Fruit fly (Drosophila melanogaster) whole organism, embryonic: Measurements from ENCODE around the gene Ctl1.

Source experiments
- Abd-B ChIP-seq: fragments of 200-800 bp; sonication (Bioruptor generic); optimal IDR thresholded peaks from 2 replicates; lab custom pipeline; 2018; ENCODE audit warnings: missing biosample characterization, mild to moderate bottlenecking, missing genetic modification characterization, moderate library complexity
- Asciz ChIP-seq: fragments of 200-800 bp; sonication (Bioruptor generic); optimal IDR thresholded peaks from 2 replicates; lab custom pipeline; 2017; ENCODE audit warnings: missing biosample characterization, mild to moderate bottlenecking, missing genetic modification characterization, missing genetic modification reagents
- Atf3 ChIP-seq: fragments of 200-800 bp; sonication (Bioruptor generic); optimal IDR thresholded peaks from 3 replicates; lab custom pipeline; 2016; ENCODE audit warnings: missing biosample characterization, missing genetic modification characterization
- Awh ChIP-seq: fragments of 200-800 bp; sonication (Bioruptor generic); IDR thresholded peaks from 2 replicates; pipeline ENCODE4, ENCODE4 v1.3.6; 2022; ENCODE audit warnings: missing biosample characterization, missing genetic modification characterization
- BtbVII ChIP-seq: fragments of 200-800 bp; sonication (Bioruptor generic); optimal IDR thresholded peaks from 3 replicates; lab custom pipeline; 2017; ENCODE audit warnings: missing biosample characterization, mild to moderate bottlenecking, missing genetic modification characterization
- CG10267 ChIP-seq: fragments of 200-800 bp; sonication (Bioruptor generic); optimal IDR thresholded peaks from 2 replicates; lab custom pipeline; 2018; ENCODE audit warnings: missing biosample characterization, mild to moderate bottlenecking, missing genetic modification characterization, moderate library complexity
- CG15601 ChIP-seq: fragments of 200-800 bp; sonication (Bioruptor generic); optimal IDR thresholded peaks from 3 replicates; lab custom pipeline; 2019; ENCODE audit warnings: missing biosample characterization, mild to moderate bottlenecking, missing genetic modification characterization, moderate library complexity
- CG17568 ChIP-seq: fragments of 200-800 bp; sonication (Bioruptor generic); optimal IDR thresholded peaks from 2 replicates; lab custom pipeline; 2018; ENCODE audit warnings: missing biosample characterization, mild to moderate bottlenecking, missing genetic modification characterization, moderate library complexity
- CG18599 ChIP-seq: fragments of 200-800 bp; sonication (Bioruptor generic); optimal IDR thresholded peaks from 3 replicates; lab custom pipeline; 2017; ENCODE audit warnings: missing biosample characterization, missing genetic modification characterization, mild to moderate bottlenecking, moderate library complexity, missing genetic modification reagents
- CG2129 ChIP-seq: fragments of 200-800 bp; sonication (Bioruptor generic); IDR thresholded peaks from 2 replicates; pipeline ENCODE4 v1.3.6; 2022; ENCODE audit warnings: missing biosample characterization, missing genetic modification characterization; ENCODE audit not compliant: partially characterized antibody
- CG30020 ChIP-seq: fragments of 200-800 bp; optimal IDR thresholded peaks from 2 replicates; lab custom pipeline; 2019; ENCODE audit warnings: missing biosample characterization, mild to moderate bottlenecking, missing genetic modification characterization, moderate library complexity
- CG30431 ChIP-seq: fragments of 200-800 bp; sonication (Bioruptor generic); optimal IDR thresholded peaks from 2 replicates; lab custom pipeline; 2017; ENCODE audit warnings: missing biosample characterization, missing genetic modification characterization
- CG32532 ChIP-seq: fragments of 200-800 bp; sonication (Bioruptor generic); IDR thresholded peaks from 2 replicates; pipeline ENCODE4 v1.3.6; 2022; ENCODE audit warnings: missing biosample characterization, missing genetic modification characterization
- CG4424 ChIP-seq: fragments of 200-800 bp; sonication (Bioruptor generic); optimal IDR thresholded peaks from 3 replicates; lab custom pipeline; 2016; ENCODE audit warnings: missing biosample characterization, missing genetic modification characterization
- CG4854 ChIP-seq: fragments of 200-800 bp; sonication (Bioruptor generic); optimal IDR thresholded peaks from 2 replicates; lab custom pipeline; 2016; ENCODE audit warnings: missing biosample characterization, missing genetic modification characterization, inconsistent platforms
- CG6854 ChIP-seq: fragments of 200-800 bp; sonication (Bioruptor generic); optimal IDR thresholded peaks from 3 replicates; lab custom pipeline; 2017; ENCODE audit warnings: missing biosample characterization, mild to moderate bottlenecking, missing genetic modification characterization
- Chrac-16 ChIP-seq: fragments of 200-800 bp; sonication (Bioruptor generic); optimal IDR thresholded peaks from 3 replicates; lab custom pipeline; 2016; ENCODE audit warnings: missing biosample characterization, missing genetic modification characterization
- D ChIP-seq, 2 experiments: fragments of 200-800 bp in 1 of 2; fragments of >200 bp in 1 of 2; sonication (Bioruptor generic) in 1 of 2; optimal IDR thresholded peaks; 2 replicates in 1 of 2; 3 replicates in 1 of 2; lab custom pipeline; 2017; ENCODE audit warnings: mild to moderate bottlenecking in 1 of 2, missing biosample characterization in 1 of 2, missing genetic modification characterization in 1 of 2, missing genetic modification reagents in 1 of 2
- D19A ChIP-seq: fragments of 200-800 bp; optimal IDR thresholded peaks from 3 replicates; lab custom pipeline; 2019; ENCODE audit warnings: missing biosample characterization, mild to moderate bottlenecking, missing genetic modification characterization, moderate library complexity
- Fer3 ChIP-seq: fragments of 200-800 bp; sonication (Bioruptor generic); optimal IDR thresholded peaks from 2 replicates; lab custom pipeline; 2018; ENCODE audit warnings: missing biosample characterization, mild to moderate bottlenecking, missing genetic modification characterization, moderate library complexity
- Gug ChIP-seq: fragments of 200-800 bp; sonication (Bioruptor generic); IDR thresholded peaks from 4 replicates; pipeline ENCODE4 v1.3.6; 2022; ENCODE audit warnings: missing biosample characterization, missing genetic modification characterization
- H15 ChIP-seq: fragments of 200-800 bp; sonication (Bioruptor generic); IDR thresholded peaks from 3 replicates; pipeline ENCODE4 v1.3.6; 2022; ENCODE audit warnings: missing biosample characterization, missing genetic modification characterization
- MBD-R2 ChIP-seq: fragments of 200-800 bp; sonication (Bioruptor generic); IDR thresholded peaks from 2 replicates; pipeline ENCODE4 v1.3.6; 2022; ENCODE audit warnings: missing biosample characterization, missing genetic modification characterization
- MESR4 ChIP-seq: fragments of 200-800 bp; sonication (Bioruptor generic); optimal IDR thresholded peaks from 2 replicates; lab custom pipeline; 2018; ENCODE audit warnings: missing biosample characterization, mild to moderate bottlenecking, missing genetic modification characterization, moderate library complexity
- Myb ChIP-seq: fragments of 200-800 bp; sonication (Bioruptor generic); optimal IDR thresholded peaks from 2 replicates; lab custom pipeline; 2016; ENCODE audit warnings: missing biosample characterization, missing genetic modification characterization
- NfI ChIP-seq: fragments of 200-800 bp; sonication (Bioruptor generic); optimal IDR thresholded peaks from 3 replicates; lab custom pipeline; 2018; ENCODE audit warnings: missing biosample characterization, mild to moderate bottlenecking, missing genetic modification characterization, moderate library complexity
- Opbp ChIP-seq: fragments of 200-800 bp; sonication (Bioruptor generic); IDR thresholded peaks from 3 replicates; pipeline ENCODE4 v1.3.6; 2022; ENCODE audit warnings: missing biosample characterization, missing genetic modification characterization; ENCODE audit not compliant: partially characterized antibody
- Ptx1 ChIP-seq: fragments of 200-800 bp; sonication (Bioruptor generic); IDR thresholded peaks from 2 replicates; pipeline ENCODE4 v1.3.6; 2022; ENCODE audit warnings: missing biosample characterization, missing genetic modification characterization
- Rfx ChIP-seq: fragments of 200-800 bp; sonication (Bioruptor generic); IDR thresholded peaks from 2 replicates; pipeline ENCODE4 v1.3.6; 2022; ENCODE audit warnings: missing biosample characterization, missing genetic modification characterization
- Ssrp ChIP-seq: fragments of 200-800 bp; sonication (Bioruptor generic); optimal IDR thresholded peaks from 2 replicates; lab custom pipeline; 2018; ENCODE audit warnings: missing biosample characterization, mild to moderate bottlenecking, missing genetic modification characterization, moderate library complexity
- Stat92E ChIP-seq, 3 experiments: fragments of >200 bp in 2 of 3; fragments of 200-800 bp in 1 of 3; sonication (Bioruptor generic) in 1 of 3; optimal IDR thresholded peaks; 2 replicates each; lab custom pipeline; 2017 to 2019; ENCODE audit warnings: missing biosample characterization in 3 of 3, missing genetic modification characterization in 3 of 3, mild to moderate bottlenecking in 1 of 3, moderate library complexity in 1 of 3
- ac ChIP-seq: fragments of 200-800 bp; sonication (Bioruptor generic); optimal IDR thresholded peaks from 3 replicates; lab custom pipeline; 2017; ENCODE audit warnings: missing biosample characterization, mild to moderate bottlenecking, missing genetic modification characterization
- aop ChIP-seq: fragments of 200-800 bp; sonication (Bioruptor generic); IDR thresholded peaks from 2 replicates; pipeline ENCODE4 v1.3.6; 2022; ENCODE audit warnings: missing biosample characterization, missing genetic modification characterization
- bcd ChIP-seq: fragments of 200-800 bp; sonication (Bioruptor generic); optimal IDR thresholded peaks from 2 replicates; lab custom pipeline; 2017; ENCODE audit warnings: missing biosample characterization, mild to moderate bottlenecking, missing genetic modification characterization
- fd3F ChIP-seq: fragments of 200-800 bp; sonication (Bioruptor generic); optimal IDR thresholded peaks from 2 replicates; lab custom pipeline; 2018; ENCODE audit warnings: missing biosample characterization, mild to moderate bottlenecking, missing genetic modification characterization, moderate library complexity
- gcm2 ChIP-seq: fragments of 200-800 bp; sonication (Bioruptor generic); optimal IDR thresholded peaks from 2 replicates; lab custom pipeline; 2016; ENCODE audit warnings: missing biosample characterization, missing genetic modification characterization
- gsb-n ChIP-seq: fragments of 200-800 bp; sonication (Bioruptor generic); optimal IDR thresholded peaks from 3 replicates; lab custom pipeline; 2018; ENCODE audit warnings: missing biosample characterization, mild to moderate bottlenecking, missing genetic modification characterization
- ind ChIP-seq: fragments of 200-800 bp; sonication (Bioruptor generic); optimal IDR thresholded peaks from 3 replicates; lab custom pipeline; 2016; ENCODE audit warnings: missing biosample characterization, missing genetic modification characterization
- jing ChIP-seq: fragments of 200-800 bp; sonication (Bioruptor generic); optimal IDR thresholded peaks from 2 replicates; lab custom pipeline; 2018; ENCODE audit warnings: missing biosample characterization, mild to moderate bottlenecking, missing genetic modification characterization
- kay ChIP-seq: fragments of 200-800 bp; sonication (Bioruptor generic); optimal IDR thresholded peaks from 2 replicates; lab custom pipeline; 2016; ENCODE audit warnings: missing biosample characterization, missing genetic modification characterization
- knrl ChIP-seq: fragments of 200-800 bp; sonication (Bioruptor generic); IDR thresholded peaks from 3 replicates; pipeline ENCODE4 v1.3.6; 2022; ENCODE audit warnings: missing biosample characterization, missing genetic modification characterization; ENCODE audit not compliant: partially characterized antibody
- lbe ChIP-seq: fragments of 200-800 bp; sonication (Bioruptor generic); optimal IDR thresholded peaks from 2 replicates; lab custom pipeline; 2016; ENCODE audit warnings: missing biosample characterization, mild to moderate bottlenecking, missing genetic modification characterization
- ranshi ChIP-seq: fragments of 200-800 bp; sonication (Bioruptor generic); IDR thresholded peaks from 2 replicates; pipeline ENCODE4 v1.3.6; 2022; ENCODE audit warnings: missing biosample characterization, missing genetic modification characterization
- scrt ChIP-seq: fragments of 200-800 bp; sonication (Bioruptor generic); optimal IDR thresholded peaks from 2 replicates; lab custom pipeline; 2018; ENCODE audit warnings: missing biosample characterization, mild to moderate bottlenecking, missing genetic modification characterization, moderate library complexity
- sd ChIP-seq: fragments of 200-800 bp; sonication (Bioruptor generic); optimal IDR thresholded peaks from 3 replicates; lab custom pipeline; 2018; ENCODE audit warnings: missing biosample characterization, mild to moderate bottlenecking, missing genetic modification characterization, moderate library complexity
- stwl ChIP-seq: fragments of 200-800 bp; sonication (Bioruptor generic); optimal IDR thresholded peaks from 3 replicates; lab custom pipeline; 2018; ENCODE audit warnings: missing biosample characterization, mild to moderate bottlenecking, missing genetic modification characterization, moderate library complexity
- sug ChIP-seq: fragments of 200-800 bp; optimal IDR thresholded peaks from 2 replicates; lab custom pipeline; 2019; ENCODE audit warnings: missing biosample characterization, mild to moderate bottlenecking, missing genetic modification characterization, moderate library complexity
- tgo ChIP-seq: fragments of 200-800 bp; sonication (Bioruptor generic); IDR thresholded peaks from 3 replicates; pipeline ENCODE4 v1.3.6; 2022; ENCODE audit warnings: missing biosample characterization, missing genetic modification characterization
- wor ChIP-seq: fragments of 200-800 bp; sonication (Bioruptor generic); IDR thresholded peaks from 2 replicates; pipeline ENCODE4 v1.3.6; 2022; ENCODE audit warnings: missing biosample characterization, missing genetic modification characterization
- zfh2 ChIP-seq: fragments of 200-800 bp; sonication (Bioruptor generic); optimal IDR thresholded peaks from 2 replicates; lab custom pipeline; 2016; ENCODE audit warnings: missing biosample characterization, missing genetic modification characterization

The Ctl1 gene

DNA sequence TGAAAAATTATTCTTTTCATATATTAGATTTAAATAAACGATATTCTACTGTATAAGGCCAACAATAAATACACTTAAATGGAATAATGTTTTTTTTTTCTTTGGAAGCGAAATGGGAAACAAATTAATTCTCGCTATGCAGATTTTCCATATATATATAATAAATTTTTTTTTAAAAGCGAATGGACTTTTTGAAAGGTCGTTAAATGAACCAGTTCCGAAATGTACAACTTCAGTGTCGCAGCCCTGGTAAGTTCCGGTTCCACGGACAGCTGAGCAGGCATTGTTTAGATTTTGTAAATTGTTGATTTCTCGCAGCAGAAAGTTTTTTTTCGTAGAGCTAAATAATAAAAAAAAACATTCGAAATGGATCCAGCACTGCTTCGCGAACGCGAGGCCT is 9.0 kb downstream of the Ctl1 start, which contains the start of gene TfIIEbeta (continued):
- TF ChIP-seq BtbVII (GFP tag; lab: Kevin White, UChicago) (peak; percentile 12), lbe (peak; percentile 46), Gug (no peak), CG4424 (GFP tag; lab: Kevin White, UChicago) (peak; percentile 50), Abd-B (GFP tag; lab: Kevin White, UChicago) (peak; percentile 3), CG2129 (GFP tag; lab: Robert Waterston, UW) (no peak), H15 (GFP tag; lab: Robert Waterston, UW) (no peak), gcm2 (GFP tag; lab: Kevin White, UChicago) (no peak), MESR4 (peak; percentile 41), sd (tag; lab: Kevin White, UChicago) (peak; percentile 73), Ssrp (tag; lab: Kevin White, UChicago) (peak; percentile 27), CG18599 (GFP tag; lab: Kevin White, UChicago) (no peak), wor (GFP tag; lab: Robert Waterston, UW) (no peak), fd3F (GFP tag; lab: Kevin White, UChicago) (no peak), MBD-R2 (GFP tag; lab: Robert Waterston, UW) (peak; percentile 92), bcd (peak; percentile 20), D (optimal IDR thresholded peaks at IDR 0.05; lab: Kevin White, UChicago) (no peak), D (GFP tag; optimal IDR thresholded peaks at IDR 0.05; lab: Kevin White, UChicago) (peak; percentile 7), scrt (GFP tag; lab: Kevin White, UChicago) (peak; percentile 57), CG6854 (no peak), CG15601 (tag; lab: Kevin White, UChicago) (peak; percentile 18), ranshi (GFP tag; lab: Robert Waterston, UW) (no peak), ac (no peak), Stat92E (GFP tag; optimal IDR thresholded peaks at IDR 0.05; lab: Kevin White, UChicago) (peak in 1 of 3 experiments; percentile 6), Asciz (GFP tag; lab: Kevin White, UChicago) (peak; percentile 28), ind (GFP tag; lab: Kevin White, UChicago) (peak; percentile 23), Chrac-16 (GFP tag; lab: Kevin White, UChicago) (no peak), NfI (no peak), Fer3 (tag; lab: Kevin White, UChicago) (peak; percentile 46), CG30020 (tag; lab: Kevin White, UChicago) (peak; percentile 4), gsb-n (tag; lab: Kevin White, UChicago) (peak; percentile 30), aop (no peak), CG10267 (tag; lab: Kevin White, UChicago) (peak; percentile 56), Rfx (GFP tag; lab: Robert Waterston, UW) (0 out of 2 replicates have a peak, but pooled peaks have one; percentile 30), CG30431 (GFP tag; lab: Kevin White, UChicago) (no peak), jing (GFP tag; lab: Kevin White, UChicago) (no peak), zfh2 (GFP tag; lab: Kevin White, UChicago) (no peak), CG32532 (peak; percentile 63), stwl (tag; lab: Kevin White, UChicago) (peak; percentile 59), sug (tag; lab: Kevin White, UChicago) (peak; percentile 1), Myb (GFP tag; lab: Kevin White, UChicago) (peak; percentile 74), Ptx1 (GFP tag; lab: Robert Waterston, UW) (peak; percentile 47), CG17568 (GFP tag; lab: Kevin White, UChicago) (no peak), Atf3 (GFP tag; lab: Kevin White, UChicago) (no peak), Opbp (no peak), tgo (GFP tag; lab: Robert Waterston, UW) (peak; percentile 28; the same call in 1 of the 3 replicates), D19A (peak; percentile 96), knrl (peak; percentile 33; the same call in 1 of the 3 replicates), kay (GFP tag; lab: Kevin White, UChicago) (no peak), CG4854 (GFP tag; lab: Kevin White, UChicago) (no peak), Awh (GFP tag; lab: Robert Waterston, UW) (no peak)
